Fruit fly (Drosophila melanogaster): ENCODE results near the gene CG31789.

The CG31789 gene

DNA sequence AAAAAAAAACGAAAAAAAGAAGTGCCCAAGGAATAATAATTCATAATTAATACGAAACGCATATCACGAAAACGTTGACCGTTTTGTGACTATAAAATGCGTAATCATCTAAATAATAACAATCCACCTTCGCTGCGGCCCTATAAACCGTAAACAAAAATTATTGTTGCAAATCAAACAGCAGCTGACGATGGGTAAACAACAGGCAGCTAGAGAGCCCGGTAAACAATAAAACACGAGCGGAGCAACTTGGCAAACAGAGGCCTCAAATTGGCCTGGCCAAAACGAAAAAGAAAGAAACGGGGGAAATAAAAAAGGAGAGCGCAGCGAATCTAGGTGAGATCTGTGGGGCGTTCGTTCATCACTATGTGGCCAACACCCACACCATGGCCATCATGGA lies 38.2 kb upstream of the CG31789 start (continued):
- TF ChIP-seq NC2β (GFP tag; optimal IDR thresholded peaks at IDR 0.05) (no peak), esg (GFP tag; conservative IDR thresholded peaks at IDR 0.05) (no peak), CG7928 (GFP tag; optimal IDR thresholded peaks at IDR 0.05) (no peak), schlank (tag; optimal IDR thresholded peaks at IDR 0.05) (peak; percentile 78), Sox102F (GFP tag; optimal IDR thresholded peaks at IDR 0.05) (peak; percentile 37), CG12659 (GFP tag; optimal IDR thresholded peaks at IDR 0.05) (peak; percentile 16), Stat92E (GFP tag; optimal IDR thresholded peaks at IDR 0.05) (no peak), CG2129 (GFP tag; IDR thresholded peaks at IDR 0.05; ENCODE audit: partially characterized antibody) (no peak), fd64A (GFP tag; optimal IDR thresholded peaks at IDR 0.05) (no peak), CG11695 (GFP tag; IDR thresholded peaks at IDR 0.05) (peak; percentile 49; the same call in 2 of the 3 replicates), CG9797 (GFP tag; optimal IDR thresholded peaks at IDR 0.05) (no peak), Xrp1 (GFP tag; IDR thresholded peaks at IDR 0.05) (0 out of 2 replicates have a peak, but pooled peaks have one; percentile 45), CG15269 (tag; optimal IDR thresholded peaks at IDR 0.05) (peak; percentile 41), dysf (GFP tag; IDR thresholded peaks at IDR 0.05) (no peak), chinmo (GFP tag; IDR thresholded peaks at IDR 0.05; ENCODE audit: partially characterized antibody) (no peak), Rx (GFP tag; IDR thresholded peaks at IDR 0.05) (no peak), sima (GFP tag; optimal IDR thresholded peaks at IDR 0.05) (no peak), CG1832 (GFP tag; optimal IDR thresholded peaks at IDR 0.05) (no peak), CG17829 (tag; optimal IDR thresholded peaks at IDR 0.05) (no peak), chm (GFP tag; IDR thresholded peaks at IDR 0.05) (peak; percentile 22; the same call in 1 of the 2 replicates), Nf-YA (GFP tag; IDR thresholded peaks at IDR 0.05) (no peak), CG11560 (tag; IDR thresholded peaks at IDR 0.05) (no peak), tap (tag; optimal IDR thresholded peaks at IDR 0.05) (no peak), Pdp1 (GFP tag; optimal IDR thresholded peaks at IDR 0.05) (peak; percentile 12 to 32), Atf3 (GFP tag; optimal IDR thresholded peaks at IDR 0.05) (no peak), Asciz (GFP tag; optimal IDR thresholded peaks at IDR 0.05) (peak; percentile 21), CG7271 (tag; optimal IDR thresholded peaks at IDR 0.05) (no peak), en (GFP tag; optimal IDR thresholded peaks at IDR 0.05) (no peak), tna (GFP tag; IDR thresholded peaks at IDR 0.05; ENCODE audit: partially characterized antibody) (no peak), gt (GFP tag; IDR thresholded peaks at IDR 0.05) (no peak), insv (GFP tag; optimal IDR thresholded peaks at IDR 0.05) (no peak), CG33213 (GFP tag; optimal IDR thresholded peaks at IDR 0.05) (peak; percentile 53), gcm (GFP tag; optimal IDR thresholded peaks at IDR 0.05) (no peak), HLHmδ (GFP tag; optimal IDR thresholded peaks at IDR 0.05) (no peak), CG30431 (GFP tag; optimal IDR thresholded peaks at IDR 0.05) (no peak), MESR4 (GFP tag; optimal IDR thresholded peaks at IDR 0.05) (no peak), CG10274 (GFP tag; optimal IDR thresholded peaks at IDR 0.05) (no peak), grn (GFP tag; optimal IDR thresholded peaks at IDR 0.05) (no peak), ap (GFP tag; IDR thresholded peaks at IDR 0.05) (no peak), CG3847 (GFP tag; IDR thresholded peaks at IDR 0.05) (0 out of 2 replicates have a peak, but pooled peaks have one; percentile 11), CG12219 (GFP tag; optimal IDR thresholded peaks at IDR 0.05) (peak; percentile 9), CG1233 (GFP tag; optimal IDR thresholded peaks at IDR 0.05) (peak; percentile 40), tll (GFP tag; optimal IDR thresholded peaks at IDR 0.05) (no peak), Oli (tag; optimal IDR thresholded peaks at IDR 0.05) (no peak), CG13894 (tag; optimal IDR thresholded peaks at IDR 0.05) (peak; percentile 10), hkb (optimal IDR thresholded peaks at IDR 0.05) (no peak), hkb (GFP tag; IDR thresholded peaks at IDR 0.05) (peak; percentile 37; the same call in 1 of the 2 replicates), CG6175 (GFP tag; IDR thresholded peaks at IDR 0.05) (no peak), fd3F (GFP tag; optimal IDR thresholded peaks at IDR 0.05) (peak; percentile 38), tup (GFP tag; optimal IDR thresholded peaks at IDR 0.05) (no peak)
